Worm (Caenorhabditis elegans): ENCODE data around the gene clec-68.

ce11 chrIV:3912598-3912997 lies 13.6 kb upstream of the clec-68 start, which contains the start of gene F56D6.20:
- TF ChIP-seq ets-7 (tag; optimal IDR thresholded peaks at IDR 0.05) (no peak), hnd-1 (tag; optimal IDR thresholded peaks at IDR 0.05) (no peak), flt-1 (GFP tag; IDR thresholded peaks at IDR 0.05) (no peak), ceh-13 (GFP tag; optimal IDR thresholded peaks at IDR 0.05) (no peak), ama-1 (optimal IDR thresholded peaks at IDR 0.05) (no peak), tbx-37 (GFP tag; conservative IDR thresholded peaks at IDR 0.05) (no peak), F13C5.2 (tag; optimal IDR thresholded peaks at IDR 0.05) (no peak), pes-1 (GFP tag; IDR thresholded peaks at IDR 0.05) (no peak), B0310.2 (tag; optimal IDR thresholded peaks at IDR 0.05) (no peak)

Data from whole organism, early embryonic.